Worm (Caenorhabditis elegans) whole organism, L2 larva: Measurements from ENCODE around the gene sma-10.
A peak's percentile ranks its signal among the peaks of the same experiment; 100 is the strongest.

Source experiments
- C34F6.9 ChIP-seq: fragments of 150-350 bp; optimal IDR thresholded peaks from 2 replicates; lab custom pipeline; 2014; ENCODE audit warnings: missing biosample characterization, missing genetic modification characterization
- F13H6.1 ChIP-seq: sonication (generic microtip); optimal IDR thresholded peaks from 2 replicates; lab custom pipeline; 2016; ENCODE audit warnings: missing genetic modification characterization, missing compliant biosample characterization
- ZK546.5 ChIP-seq: sonication (generic microtip); optimal IDR thresholded peaks from 2 replicates; lab custom pipeline; 2017; ENCODE audit warnings: missing biosample characterization, missing genetic modification characterization
- ama-1 ChIP-seq: fragments of 150-350 bp; optimal IDR thresholded peaks from 2 replicates; lab custom pipeline; 2018; ENCODE audit warnings: inconsistent platforms
- blmp-1 ChIP-seq: sonication (generic microtip); optimal IDR thresholded peaks from 2 replicates; lab custom pipeline; 2017; ENCODE audit warnings: missing genetic modification characterization, mild to moderate bottlenecking, missing compliant biosample characterization, antibody characterized with exemption, moderate library complexity; ENCODE audit not compliant: insufficient read depth
- ceh-16 ChIP-seq: fragments of 150-350 bp; optimal IDR thresholded peaks from 2 replicates; lab custom pipeline; 2014; ENCODE audit warnings: missing biosample characterization, missing genetic modification characterization
- ceh-82 ChIP-seq: fragments of 150-350 bp; optimal IDR thresholded peaks from 2 replicates; lab custom pipeline; 2014; ENCODE audit warnings: missing biosample characterization, missing genetic modification characterization
- crh-2 ChIP-seq: sonication (generic microtip); optimal IDR thresholded peaks from 2 replicates; lab custom pipeline; 2017; ENCODE audit warnings: missing biosample characterization, missing genetic modification characterization
- dmd-4 ChIP-seq: sonication (generic microtip); optimal IDR thresholded peaks from 2 replicates; lab custom pipeline; 2017; ENCODE audit warnings: missing biosample characterization, missing genetic modification characterization
- elt-1 ChIP-seq: fragments of 150-350 bp; optimal IDR thresholded peaks from 2 replicates; lab custom pipeline; 2014; ENCODE audit warnings: missing biosample characterization, missing genetic modification characterization
- fos-1 ChIP-seq: fragments of 150-350 bp; optimal IDR thresholded peaks from 2 replicates; lab custom pipeline; 2014; ENCODE audit warnings: missing biosample characterization, missing genetic modification characterization
- gmeb-1 ChIP-seq: fragments of 150-350 bp; optimal IDR thresholded peaks from 2 replicates; lab custom pipeline; 2014; ENCODE audit warnings: missing biosample characterization, missing genetic modification characterization
- lin-11 ChIP-seq: fragments of 150-350 bp; sonication (generic microtip); optimal IDR thresholded peaks from 2 replicates; lab custom pipeline; 2014; ENCODE audit warnings: missing biosample characterization, missing genetic modification characterization, inconsistent platforms, mixed read lengths
- lin-13 ChIP-seq: fragments of 150-350 bp; optimal IDR thresholded peaks from 2 replicates; lab custom pipeline; 2014; ENCODE audit warnings: missing biosample characterization, missing genetic modification reagents, missing genetic modification characterization
- lin-39 ChIP-seq: fragments of 150-350 bp; optimal IDR thresholded peaks from 2 replicates; lab custom pipeline; 2014; ENCODE audit warnings: missing biosample characterization, missing genetic modification reagents, missing genetic modification characterization
- lsy-2 ChIP-seq, 2 experiments: fragments of 150-350 bp in 1 of 2; sonication (generic microtip) in 1 of 2; optimal IDR thresholded peaks; 2 replicates each; lab custom pipeline; 2014 to 2017; ENCODE audit warnings: missing biosample characterization in 2 of 2, missing genetic modification characterization in 2 of 2
- mdl-1 ChIP-seq, 2 experiments: fragments of 150-350 bp in 1 of 2; sonication (generic microtip) in 1 of 2; optimal IDR thresholded peaks; 2 replicates each; lab custom pipeline; 2017; ENCODE audit warnings: missing biosample characterization in 2 of 2, missing genetic modification characterization in 2 of 2
- nhr-10 ChIP-seq: sonication (generic microtip); optimal IDR thresholded peaks from 2 replicates; lab custom pipeline; 2017; ENCODE audit warnings: missing biosample characterization, missing genetic modification characterization
- nhr-12 ChIP-seq: fragments of 150-350 bp; optimal IDR thresholded peaks from 2 replicates; lab custom pipeline; 2014; ENCODE audit warnings: missing biosample characterization, missing genetic modification characterization
- nhr-129 ChIP-seq: fragments of 150-350 bp; optimal IDR thresholded peaks from 2 replicates; lab custom pipeline; 2014; ENCODE audit warnings: missing biosample characterization, missing genetic modification characterization
- nhr-21 ChIP-seq: fragments of 150-350 bp; optimal IDR thresholded peaks from 2 replicates; lab custom pipeline; 2014; ENCODE audit warnings: missing biosample characterization, missing genetic modification characterization
- nhr-237 ChIP-seq: fragments of 150-350 bp; optimal IDR thresholded peaks from 2 replicates; lab custom pipeline; 2014; ENCODE audit warnings: missing biosample characterization, missing genetic modification characterization
- nhr-6 ChIP-seq: fragments of 150-350 bp; optimal IDR thresholded peaks from 2 replicates; lab custom pipeline; 2014; ENCODE audit warnings: missing biosample characterization, missing genetic modification characterization
- nhr-77 ChIP-seq: fragments of 150-350 bp; optimal IDR thresholded peaks from 2 replicates; lab custom pipeline; 2014; ENCODE audit warnings: missing biosample characterization, missing genetic modification characterization
- peb-1 ChIP-seq: fragments of 150-350 bp; optimal IDR thresholded peaks from 2 replicates; lab custom pipeline; 2014; ENCODE audit warnings: missing biosample characterization, missing genetic modification characterization
- sem-4 ChIP-seq: fragments of 150-350 bp; optimal IDR thresholded peaks from 2 replicates; lab custom pipeline; 2014; ENCODE audit warnings: missing biosample characterization, missing genetic modification reagents, missing genetic modification characterization
- skn-1 ChIP-seq: sonication (generic microtip); optimal IDR thresholded peaks from 2 replicates; lab custom pipeline; 2017; ENCODE audit warnings: missing biosample characterization, missing genetic modification characterization
- sma-3 ChIP-seq: sonication (generic microtip); optimal IDR thresholded peaks from 2 replicates; lab custom pipeline; 2016; ENCODE audit warnings: missing genetic modification reagents, missing genetic modification characterization, missing compliant biosample characterization
- sma-9 ChIP-seq, 2 experiments: fragments of 150-350 bp in 1 of 2; sonication (generic microtip) in 1 of 2; optimal IDR thresholded peaks; 2 replicates each; lab custom pipeline; 2014 to 2016; ENCODE audit warnings: missing genetic modification characterization in 2 of 2, mild to moderate bottlenecking in 1 of 2, missing biosample characterization in 1 of 2, missing compliant biosample characterization in 1 of 2, missing genetic modification reagents in 1 of 2, moderate library complexity in 1 of 2
- unc-39 ChIP-seq: fragments of 150-350 bp; optimal IDR thresholded peaks from 2 replicates; lab custom pipeline; 2014; ENCODE audit warnings: missing biosample characterization, missing genetic modification characterization
- unc-55 ChIP-seq: fragments of 150-350 bp; sonication (generic microtip); optimal IDR thresholded peaks from 3 replicates; lab custom pipeline; 2014; ENCODE audit warnings: missing biosample characterization, missing genetic modification reagents, missing genetic modification characterization
- zag-1 ChIP-seq: fragments of 150-350 bp; optimal IDR thresholded peaks from 2 replicates; lab custom pipeline; 2014; ENCODE audit warnings: missing biosample characterization, missing genetic modification characterization
- ztf-1 ChIP-seq: fragments of 200-800 bp; sonication (Bioruptor generic); conservative IDR thresholded peaks from 2 replicates; pipeline ENCODE4 v1.3.6; 2022; ENCODE audit warnings: missing genetic modification characterization, missing compliant biosample characterization
- ztf-11 ChIP-seq: sonication (generic microtip); optimal IDR thresholded peaks from 2 replicates; lab custom pipeline; 2017; ENCODE audit warnings: missing biosample characterization, missing genetic modification characterization
- ztf-4 ChIP-seq: fragments of 150-350 bp; optimal IDR thresholded peaks from 2 replicates; lab custom pipeline; 2014; ENCODE audit warnings: missing biosample characterization, missing genetic modification characterization

Gene sma-10

ce11 chrIV:273299-273698, 921 bp upstream of the sma-10 start, which contains the start of gene srh-282:
srh-282 (minus strand) TSS chrIV:273399.
- TF ChIP-seq unc-39 (no peak), skn-1 (no peak), ceh-82 (tag; lab: Kevin White, UChicago) (no peak), mdl-1 (tag; optimal IDR thresholded peaks at IDR 0.05; lab: Kevin White, UChicago) (no peak)

- peak in 1 of 2 experiments; percentile 11 for TF ChIP-seq lsy-2 (tag; optimal IDR thresholded peaks at IDR 0.05; lab: Kevin White, UChicago)
- TF ChIP-seq sma-9 (GFP tag; optimal IDR thresholded peaks at IDR 0.05; lab: Kevin White, UChicago): peak; percentile 17
- no peak for TF ChIP-seq sma-9 (tag; optimal IDR thresholded peaks at IDR 0.05; lab: Kevin White, UChicago)
- TF ChIP-seq gmeb-1 (tag; lab: Kevin White, UChicago): peak; percentile 46
- TF ChIP-seq lin-39 (tag; lab: Kevin White, UChicago): no peak
These were observed 926 bp downstream of the sma-10 start for ce11 chrIV:275146-275545.

- TF ChIP-seq F13H6.1 (tag; lab: Kevin White, UChicago) (no peak), nhr-21 (tag; lab: Kevin White, UChicago) (no peak), lin-39 (tag; lab: Kevin White, UChicago) (no peak), ceh-82 (tag; lab: Kevin White, UChicago) (no peak), ZK546.5 (tag; lab: Kevin White, UChicago) (no peak), peb-1 (tag; lab: Kevin White, UChicago) (no peak)
These were observed 4.1 kb downstream of the sma-10 start for ce11 chrIV:278284-278683.

- TF ChIP-seq unc-55 (GFP tag; lab: Kevin White, UChicago) (no peak), C34F6.9 (peak; percentile 29), ceh-82 (tag; lab: Kevin White, UChicago) (no peak), nhr-10 (tag; lab: Kevin White, UChicago) (no peak), crh-2 (tag; lab: Kevin White, UChicago) (peak; percentile 67), ztf-4 (tag; lab: Kevin White, UChicago) (no peak), nhr-237 (tag; lab: Kevin White, UChicago) (no peak), gmeb-1 (tag; lab: Kevin White, UChicago) (no peak), sma-9 (GFP tag; optimal IDR thresholded peaks at IDR 0.05; lab: Kevin White, UChicago) (peak; percentile 15), sma-9 (tag; optimal IDR thresholded peaks at IDR 0.05; lab: Kevin White, UChicago) (no peak), skn-1 (no peak)
These were observed 7.8 kb downstream of the sma-10 start for ce11 chrIV:282008-282407.

- TF ChIP-seq lin-13 (GFP tag; lab: Kevin White, UChicago): no peak
- TF ChIP-seq gmeb-1 (tag; lab: Kevin White, UChicago): no peak
- TF ChIP-seq ztf-1 (GFP tag; lab: Robert Waterston, UW): no peak
- no peak for TF ChIP-seq nhr-77 (tag; lab: Kevin White, UChicago)
- TF ChIP-seq C34F6.9: no peak
- TF ChIP-seq sem-4 (tag; lab: Kevin White, UChicago): no peak
- TF ChIP-seq mdl-1 (tag; optimal IDR thresholded peaks at IDR 0.05; lab: Kevin White, UChicago): no peak
- no peak for TF ChIP-seq blmp-1 (tag; lab: Kevin White, UChicago)
- TF ChIP-seq fos-1 (tag; lab: Kevin White, UChicago): no peak
- no peak for TF ChIP-seq nhr-129
- TF ChIP-seq ceh-82 (tag; lab: Kevin White, UChicago): no peak
- no peak for TF ChIP-seq elt-1 (tag; lab: Kevin White, UChicago)
These were observed 9.1 kb downstream of the sma-10 start, which contains the start of gene best-19 for ce11 chrIV:283347-283746. best-19 (plus strand) TSS chrIV:283647.

- TF ChIP-seq lin-39 (tag; lab: Kevin White, UChicago): no peak
- TF ChIP-seq ceh-82 (tag; lab: Kevin White, UChicago): no peak
- TF ChIP-seq nhr-12 (tag; lab: Kevin White, UChicago): no peak
- TF ChIP-seq lin-13 (GFP tag; lab: Kevin White, UChicago): no peak
- TF ChIP-seq sma-3 (GFP tag; lab: Kevin White, UChicago): no peak
- TF ChIP-seq sem-4 (tag; lab: Kevin White, UChicago): no peak
- no peak for TF ChIP-seq F13H6.1 (tag; lab: Kevin White, UChicago)
- TF ChIP-seq zag-1: no peak
- no peak for TF ChIP-seq ztf-11 (tag; lab: Kevin White, UChicago)
- no peak for TF ChIP-seq lin-11 (tag; lab: Kevin White, UChicago)
- no peak for TF ChIP-seq nhr-6 (tag; lab: Kevin White, UChicago)
- no peak for TF ChIP-seq ama-1 (lab: Kevin White, UChicago)
- TF ChIP-seq unc-55 (GFP tag; lab: Kevin White, UChicago): no peak
- TF ChIP-seq C34F6.9: no peak
- no peak for TF ChIP-seq ceh-16
- no peak for TF ChIP-seq dmd-4 (tag; lab: Kevin White, UChicago)
- TF ChIP-seq, all 48 proteins: peak for 0
These were observed 13.8 kb downstream of the sma-10 start, which contains the start of gene T21D12.14 for ce11 chrIV:288027-288426. T21D12.14 (minus strand) TSS chrIV:288127.
